Worm (Caenorhabditis elegans) whole organism, late embryonic: ENCODE data around the gene nstp-8.

Experiments used
- K02D7.2 ChIP-seq: sonication (generic microtip); optimal IDR thresholded peaks from 2 replicates; lab custom pipeline; 2017; ENCODE audit warnings: mild to moderate bottlenecking, missing genetic modification characterization, missing compliant biosample characterization
- ceh-14 ChIP-seq: sonication (generic microtip); optimal IDR thresholded peaks from 2 replicates; lab custom pipeline; 2016; ENCODE audit warnings: missing genotype, missing genetic modification characterization, missing compliant biosample characterization
- ceh-19 ChIP-seq: fragments of 200-800 bp; sonication (Bioruptor generic); optimal IDR thresholded peaks from 2 replicates; lab custom pipeline; 2018; ENCODE audit warnings: mild to moderate bottlenecking, missing genetic modification characterization, missing compliant biosample characterization
- ceh-22 ChIP-seq: sonication (generic microtip); optimal IDR thresholded peaks from 2 replicates; lab custom pipeline; 2017; ENCODE audit warnings: missing biosample characterization, missing genetic modification characterization
- ceh-30 ChIP-seq: fragments of 150-350 bp; optimal IDR thresholded peaks from 2 replicates; lab custom pipeline; 2014; ENCODE audit warnings: missing biosample characterization, missing genetic modification characterization
- ceh-31 ChIP-seq: sonication (generic microtip); optimal IDR thresholded peaks from 2 replicates; lab custom pipeline; 2016; ENCODE audit warnings: missing genetic modification characterization, missing compliant biosample characterization
- ceh-34 ChIP-seq: sonication (generic microtip); optimal IDR thresholded peaks from 2 replicates; lab custom pipeline; 2016; ENCODE audit warnings: mild to moderate bottlenecking, missing genetic modification characterization, missing compliant biosample characterization
- ceh-45 ChIP-seq: fragments of 200-800 bp; sonication (Bioruptor generic); IDR thresholded peaks from 2 replicates; pipeline ENCODE4 v1.3.6; 2022; ENCODE audit warnings: missing genetic modification reagents, missing genetic modification characterization, missing compliant biosample characterization
- ceh-48 ChIP-seq: sonication (generic microtip); optimal IDR thresholded peaks from 2 replicates; lab custom pipeline; 2016; ENCODE audit warnings: missing genetic modification characterization, inconsistent platforms, missing compliant biosample characterization
- dmd-4 ChIP-seq: sonication (generic microtip); optimal IDR thresholded peaks from 2 replicates; lab custom pipeline; 2016; ENCODE audit warnings: borderline replicate concordance, missing genetic modification characterization, missing compliant biosample characterization
- elt-2 ChIP-seq: sonication (generic microtip); optimal IDR thresholded peaks from 2 replicates; lab custom pipeline; 2016; ENCODE audit warnings: missing genetic modification reagents, missing genetic modification characterization, missing compliant biosample characterization
- elt-4 ChIP-seq: sonication (generic microtip); optimal IDR thresholded peaks from 2 replicates; lab custom pipeline; 2016; ENCODE audit warnings: missing genetic modification characterization, missing compliant biosample characterization
- ets-4 ChIP-seq: sonication (generic microtip); optimal IDR thresholded peaks from 2 replicates; lab custom pipeline; 2016; ENCODE audit warnings: missing genetic modification characterization, missing compliant biosample characterization
- eyg-1 ChIP-seq: sonication (generic microtip); optimal IDR thresholded peaks from 2 replicates; lab custom pipeline; 2016; ENCODE audit warnings: missing genotype, missing genetic modification characterization, missing compliant biosample characterization
- fax-1 ChIP-seq: sonication (generic microtip); optimal IDR thresholded peaks from 2 replicates; lab custom pipeline; 2016; ENCODE audit warnings: missing genotype, missing genetic modification characterization, missing compliant biosample characterization
- fkh-10 ChIP-seq: fragments of 150-350 bp; optimal IDR thresholded peaks from 2 replicates; lab custom pipeline; 2014; ENCODE audit warnings: missing biosample characterization, missing genetic modification reagents, missing genetic modification characterization
- fkh-6 ChIP-seq: sonication (generic microtip); optimal IDR thresholded peaks from 2 replicates; lab custom pipeline; 2016; ENCODE audit warnings: missing genetic modification characterization, missing compliant biosample characterization
- gmeb-2 ChIP-seq: sonication (generic microtip); optimal IDR thresholded peaks from 2 replicates; lab custom pipeline; 2016; ENCODE audit warnings: missing genetic modification characterization, inconsistent platforms, missing compliant biosample characterization
- hlh-15 ChIP-seq: sonication (generic microtip); optimal IDR thresholded peaks from 2 replicates; lab custom pipeline; 2016; ENCODE audit warnings: missing genetic modification characterization, missing compliant biosample characterization
- hlh-30 ChIP-seq: sonication (generic microtip); optimal IDR thresholded peaks from 2 replicates; lab custom pipeline; 2017; ENCODE audit warnings: antibody characterized with exemption, missing genetic modification characterization, missing compliant biosample characterization; ENCODE audit not compliant: insufficient read depth
- hlh-8 ChIP-seq: sonication (generic microtip); optimal IDR thresholded peaks from 2 replicates; lab custom pipeline; 2016; ENCODE audit warnings: missing genotype, missing genetic modification characterization, missing compliant biosample characterization
- madf-2 ChIP-seq: sonication (generic microtip); optimal IDR thresholded peaks from 2 replicates; lab custom pipeline; 2017; ENCODE audit warnings: missing genetic modification characterization, missing compliant biosample characterization
- nfya-1 ChIP-seq: sonication (generic microtip); optimal IDR thresholded peaks from 2 replicates; lab custom pipeline; 2017; ENCODE audit warnings: missing genetic modification characterization, mild to moderate bottlenecking, missing compliant biosample characterization, antibody characterized with exemption, moderate library complexity
- nhr-11 ChIP-seq: fragments of 150-350 bp; optimal IDR thresholded peaks from 2 replicates; lab custom pipeline; 2014; ENCODE audit warnings: missing biosample characterization, missing genetic modification characterization
- nhr-232 ChIP-seq: sonication (generic microtip); optimal IDR thresholded peaks from 2 replicates; lab custom pipeline; 2016; ENCODE audit warnings: missing genetic modification characterization, missing compliant biosample characterization
- npax-4 ChIP-seq: sonication (generic microtip); optimal IDR thresholded peaks from 2 replicates; lab custom pipeline; 2016; ENCODE audit warnings: missing genetic modification characterization, missing compliant biosample characterization
- odd-2 ChIP-seq: sonication (generic microtip); optimal IDR thresholded peaks from 2 replicates; lab custom pipeline; 2017; ENCODE audit warnings: antibody characterized with exemption, mild to moderate bottlenecking, missing genetic modification characterization, missing compliant biosample characterization
- pqm-1 ChIP-seq: sonication (generic microtip); optimal IDR thresholded peaks from 2 replicates; lab custom pipeline; 2016; ENCODE audit warnings: missing genetic modification characterization, missing compliant biosample characterization
- sdc-2 ChIP-seq: sonication (generic microtip); optimal IDR thresholded peaks from 2 replicates; lab custom pipeline; 2016; ENCODE audit warnings: missing genotype, missing genetic modification characterization, missing compliant biosample characterization
- syd-9 ChIP-seq: sonication (generic microtip); optimal IDR thresholded peaks from 2 replicates; lab custom pipeline; 2016; ENCODE audit warnings: mild to moderate bottlenecking, missing genetic modification characterization, moderate library complexity, missing compliant biosample characterization
- tbx-2 ChIP-seq: sonication (generic microtip); optimal IDR thresholded peaks from 2 replicates; lab custom pipeline; 2016; ENCODE audit warnings: missing genetic modification characterization, missing compliant biosample characterization
- ttx-3 ChIP-seq: sonication (generic microtip); optimal IDR thresholded peaks from 2 replicates; lab custom pipeline; 2016; ENCODE audit warnings: missing genetic modification reagents, missing genetic modification characterization, missing compliant biosample characterization
- unc-3 ChIP-seq, 2 experiments: fragments of 200-800 bp in 1 of 2; sonication (Bioruptor generic) in 1 of 2; sonication (generic microtip) in 1 of 2; conservative IDR thresholded peaks in 1 of 2; optimal IDR thresholded peaks in 1 of 2; 2 replicates each; pipeline versions ENCODE4 v1.3.6 to Lab custom; 2016 to 2022; ENCODE audit warnings: missing compliant biosample characterization in 2 of 2, missing genetic modification characterization in 2 of 2, missing genetic modification reagents in 1 of 2
- unc-55 ChIP-seq: sonication (generic microtip); optimal IDR thresholded peaks from 2 replicates; lab custom pipeline; 2017; ENCODE audit warnings: missing biosample characterization, missing genetic modification reagents, missing genetic modification characterization
- zip-5 ChIP-seq: sonication (generic microtip); optimal IDR thresholded peaks from 2 replicates; lab custom pipeline; 2016; ENCODE audit warnings: missing genetic modification characterization, missing compliant biosample characterization
- ztf-16 ChIP-seq: sonication (generic microtip); optimal IDR thresholded peaks from 2 replicates; lab custom pipeline; 2017; ENCODE audit warnings: missing genetic modification characterization, missing compliant biosample characterization

nstp-8 gene

DNA sequence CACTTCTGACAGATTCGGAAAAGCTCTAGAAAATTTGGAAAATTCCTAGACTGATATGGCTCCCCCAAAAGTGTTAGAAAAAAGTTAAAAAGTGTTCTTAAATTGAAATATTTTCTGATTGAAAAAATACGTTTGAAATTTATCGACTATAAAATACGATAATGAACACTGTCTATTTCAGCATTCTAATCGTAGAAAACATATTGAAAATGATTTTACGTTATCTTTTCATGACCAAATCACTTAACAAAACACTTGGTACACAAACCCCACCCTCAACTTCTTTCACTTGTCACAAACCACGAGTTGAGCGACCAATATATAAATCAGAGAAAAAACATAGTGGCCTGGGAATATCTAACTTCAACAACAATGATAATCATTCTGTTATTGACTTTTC is 36.2 kb upstream of the nstp-8 start, which contains the start of gene cyp-33C1:
cyp-33C1 (plus strand) TSS at position 301 of the 400 bp plus-strand sequence.
- TF ChIP-seq nhr-11 (no peak), unc-55 (GFP tag; lab: Kevin White, UChicago) (no peak), K02D7.2 (tag; lab: Kevin White, UChicago) (no peak), pqm-1 (no peak), ceh-45 (GFP tag; lab: Robert Waterston, UW) (no peak), ttx-3 (no peak), unc-3 (GFP tag; conservative IDR thresholded peaks at IDR 0.05; lab: Robert Waterston, UW) (no peak), unc-3 (tag; optimal IDR thresholded peaks at IDR 0.05; lab: Kevin White, UChicago) (no peak)

DNA sequence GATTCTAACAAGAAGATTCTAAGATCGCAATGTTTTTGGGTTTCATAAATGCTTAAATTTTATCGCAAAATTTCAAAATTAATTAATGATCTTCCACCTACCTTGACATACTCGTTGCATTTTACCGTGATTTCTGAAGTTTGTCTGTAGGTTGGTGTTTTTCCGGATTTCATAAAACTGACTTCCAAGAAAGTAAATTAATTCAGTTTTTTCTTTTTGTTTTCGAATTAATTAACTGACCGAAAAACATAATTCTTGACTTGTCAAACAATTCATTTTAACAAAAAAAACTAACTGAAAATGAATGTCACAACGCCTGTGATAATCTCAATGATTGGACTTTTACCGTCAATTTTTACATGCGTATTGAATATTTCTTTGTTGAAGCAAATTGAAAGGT is 33.7 kb upstream of the nstp-8 start, which contains the start of gene srbc-16:
srbc-16 (plus strand) TSS at position 301 of the 400 bp plus-strand sequence.
- TF ChIP-seq syd-9 = no peak
- TF ChIP-seq ceh-31 (tag; lab: Kevin White, UChicago) = no peak
- no peak for TF ChIP-seq eyg-1 (tag; lab: Kevin White, UChicago)
- no peak for TF ChIP-seq ceh-48 (tag; lab: Kevin White, UChicago)
- TF ChIP-seq ceh-45 (GFP tag; lab: Robert Waterston, UW) = no peak
- TF ChIP-seq elt-2 = no peak
- no peak for TF ChIP-seq ceh-19
- no peak for TF ChIP-seq gmeb-2 (tag; lab: Kevin White, UChicago)
- no peak for TF ChIP-seq npax-4 (tag; lab: Kevin White, UChicago)
- TF ChIP-seq dmd-4 (tag; lab: Kevin White, UChicago) = no peak
- no peak for TF ChIP-seq ttx-3
- no peak for TF ChIP-seq tbx-2 (tag; lab: Kevin White, UChicago)
- TF ChIP-seq ceh-14 (tag; lab: Kevin White, UChicago) = no peak
- TF ChIP-seq sdc-2 (tag; lab: Kevin White, UChicago) = no peak

DNA sequence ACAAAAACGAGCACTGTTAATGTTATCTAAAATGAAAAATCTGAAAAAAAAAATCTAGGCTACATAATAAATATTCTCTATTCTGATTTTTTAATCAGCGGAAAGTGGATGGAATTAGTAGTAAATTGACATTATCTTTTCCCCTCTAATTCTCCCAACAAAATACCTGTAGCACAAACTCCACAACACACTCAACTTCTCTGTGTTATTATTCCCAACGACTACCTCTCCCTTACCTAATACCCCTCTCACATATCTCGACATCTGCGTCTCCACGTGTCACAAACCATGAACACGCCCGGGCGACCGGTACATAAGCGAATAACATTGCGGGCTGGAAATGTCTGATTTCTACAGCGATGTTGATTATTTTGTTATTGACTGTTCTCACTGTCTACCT is 32.3 kb upstream of the nstp-8 start, which contains the start of gene cyp-33C2:
cyp-33C2 (plus strand) TSS at position 327 of the 400 bp plus-strand sequence.
- TF ChIP-seq hlh-30 (no peak), ets-4 (no peak), tbx-2 (tag; lab: Kevin White, UChicago) (no peak), hlh-15 (tag; lab: Kevin White, UChicago) (no peak), zip-5 (no peak), sdc-2 (tag; lab: Kevin White, UChicago) (no peak), elt-2 (no peak), ceh-19 (no peak), unc-55 (GFP tag; lab: Kevin White, UChicago) (no peak), fax-1 (tag; lab: Kevin White, UChicago) (no peak), ztf-16 (tag; lab: Kevin White, UChicago) (no peak), nhr-232 (no peak), elt-4 (tag; lab: Kevin White, UChicago) (no peak), ceh-34 (tag; lab: Kevin White, UChicago) (no peak), npax-4 (tag; lab: Kevin White, UChicago) (no peak), pqm-1 (no peak), hlh-8 (tag; lab: Kevin White, UChicago) (no peak), madf-2 (no peak), fkh-10 (no peak), odd-2 (tag; lab: Kevin White, UChicago) (no peak)

DNA sequence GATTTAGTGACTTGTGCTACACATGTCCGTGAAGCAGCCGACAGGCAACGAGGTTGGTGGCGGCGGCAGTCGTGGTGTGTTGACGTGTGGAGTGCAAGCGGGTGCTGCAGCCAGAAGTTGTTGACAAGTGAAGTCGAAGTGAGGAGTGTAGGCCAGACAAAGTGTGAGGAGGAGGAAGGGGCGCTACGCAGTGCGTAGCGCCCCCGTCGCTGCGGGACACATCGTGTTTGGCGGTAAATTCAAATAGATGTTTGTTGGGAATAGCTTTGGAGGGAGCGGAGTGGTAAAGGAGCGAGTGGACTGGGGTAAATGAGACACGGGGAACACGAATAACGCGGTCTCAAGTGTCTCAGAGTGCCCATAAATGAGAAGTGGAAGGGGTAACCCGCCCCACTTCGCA is 30.0 kb upstream of the nstp-8 start:
- TF ChIP-seq elt-2 (no peak), zip-5 (no peak), dmd-4 (tag; lab: Kevin White, UChicago) (no peak), elt-4 (tag; lab: Kevin White, UChicago) (peak; percentile 5), fkh-6 (tag; lab: Kevin White, UChicago) (no peak), hlh-15 (tag; lab: Kevin White, UChicago) (no peak), odd-2 (tag; lab: Kevin White, UChicago) (no peak)
- TF ChIP-seq, all 69 proteins: peak for 1

DNA sequence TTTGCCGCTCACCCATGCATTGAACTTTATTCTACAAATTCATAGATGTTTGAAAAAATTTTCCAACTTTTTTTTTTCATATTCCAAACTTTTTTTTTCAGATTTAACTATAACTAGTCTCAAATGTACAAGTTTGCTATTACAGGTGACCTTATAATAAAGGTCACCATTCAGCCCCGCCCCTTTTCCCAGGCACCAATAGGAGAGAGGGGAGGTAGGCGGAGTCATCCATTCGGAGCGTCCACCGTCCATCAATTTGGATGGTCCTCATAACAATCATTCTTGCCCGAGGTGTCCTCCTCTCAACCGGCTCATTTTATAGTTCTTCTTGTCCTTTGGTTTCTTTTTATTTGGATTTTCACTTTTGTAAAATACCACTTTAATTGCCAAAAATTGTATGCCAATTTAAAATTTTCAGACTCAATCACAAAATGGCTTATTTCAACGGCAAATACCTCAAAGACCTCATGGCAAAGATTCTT is 27.5 kb upstream of the nstp-8 start, which contains the start of gene Y5H2B.3:
Y5H2B.3 (plus strand) TSS at position 432 of the 482 bp plus-strand sequence.
- TF ChIP-seq ceh-22 (no peak), nfya-1 (tag; lab: Kevin White, UChicago) (peak; percentile 60), ceh-14 (tag; lab: Kevin White, UChicago) (no peak), ceh-30 (no peak)
